Fruit fly (Drosophila melanogaster) whole organism, pupa: ENCODE results near the gene Pep.
A peak's percentile ranks its signal among the peaks of the same experiment; 100 is the strongest.

Source experiments
- CG10348 ChIP-seq: fragments of 200-800 bp; sonication (Bioruptor generic); IDR thresholded peaks from 2 replicates; pipeline ENCODE4 v1.3.6; 2022; ENCODE audit warnings: missing biosample characterization, missing genetic modification characterization
- CG12605 ChIP-seq: fragments of 200-800 bp; sonication (Bioruptor generic); IDR thresholded peaks from 2 replicates; pipeline ENCODE4 v1.3.6; 2022; ENCODE audit warnings: missing biosample characterization, missing genetic modification characterization
- CG13204 ChIP-seq: fragments of 200-800 bp; sonication (Bioruptor generic); optimal IDR thresholded peaks from 2 replicates; lab custom pipeline; 2018; ENCODE audit warnings: missing biosample characterization, mild to moderate bottlenecking, missing genetic modification characterization, moderate library complexity
- CG14655 ChIP-seq: fragments of 200-800 bp; sonication (Bioruptor generic); optimal IDR thresholded peaks from 3 replicates; lab custom pipeline; 2017; ENCODE audit warnings: mild to moderate bottlenecking, missing biosample characterization, missing genetic modification reagents, missing genetic modification characterization
- CG15710 ChIP-seq: fragments of 200-800 bp; sonication (Bioruptor generic); optimal IDR thresholded peaks from 2 replicates; lab custom pipeline; 2018; ENCODE audit warnings: missing biosample characterization, mild to moderate bottlenecking, missing genetic modification characterization, moderate library complexity
- CG17806 ChIP-seq: fragments of 200-800 bp; sonication (Bioruptor generic); optimal IDR thresholded peaks from 2 replicates; lab custom pipeline; 2018; ENCODE audit warnings: missing biosample characterization, mild to moderate bottlenecking, missing genetic modification characterization, moderate library complexity
- CG32121 ChIP-seq: fragments of 200-800 bp; sonication (Bioruptor generic); IDR thresholded peaks from 2 replicates; pipeline ENCODE4 v1.3.6; 2022; ENCODE audit warnings: missing biosample characterization, missing genetic modification characterization
- CG34367 ChIP-seq: fragments of 200-800 bp; sonication (Bioruptor generic); optimal IDR thresholded peaks from 2 replicates; lab custom pipeline; 2018; ENCODE audit warnings: missing biosample characterization, mild to moderate bottlenecking, missing genetic modification characterization
- CG4496 ChIP-seq: fragments of 200-800 bp; sonication (Bioruptor generic); IDR thresholded peaks from 3 replicates; pipeline ENCODE4 v1.3.6; 2022; ENCODE audit warnings: missing biosample characterization, missing genetic modification characterization
- CG8159 ChIP-seq: fragments of 200-800 bp; sonication (Bioruptor generic); optimal IDR thresholded peaks from 3 replicates; lab custom pipeline; 2018; ENCODE audit warnings: missing biosample characterization, mild to moderate bottlenecking, missing genetic modification characterization, moderate library complexity
- CG8301 ChIP-seq: fragments of 200-800 bp; sonication (Bioruptor generic); optimal IDR thresholded peaks from 2 replicates; lab custom pipeline; 2018; ENCODE audit warnings: missing biosample characterization, mild to moderate bottlenecking, missing genetic modification characterization
- CG9948 ChIP-seq: fragments of 200-800 bp; sonication (Bioruptor generic); optimal IDR thresholded peaks from 2 replicates; lab custom pipeline; 2018; ENCODE audit warnings: missing biosample characterization, mild to moderate bottlenecking, missing genetic modification characterization, moderate library complexity
- D1 ChIP-seq: fragments of 200-800 bp; sonication (Bioruptor generic); optimal IDR thresholded peaks from 2 replicates; lab custom pipeline; 2018; ENCODE audit warnings: missing biosample characterization, mild to moderate bottlenecking, missing genetic modification characterization, moderate library complexity
- EcR ChIP-seq: fragments of 200-800 bp; sonication (Bioruptor generic); optimal IDR thresholded peaks from 3 replicates; lab custom pipeline; 2019; ENCODE audit warnings: missing biosample characterization, missing genetic modification characterization, mild to moderate bottlenecking, moderate library complexity, missing genetic modification reagents
- Pif1A ChIP-seq: fragments of 200-800 bp; sonication (Bioruptor generic); optimal IDR thresholded peaks from 3 replicates; lab custom pipeline; 2016; ENCODE audit warnings: missing biosample characterization, missing genetic modification characterization
- Pif1B ChIP-seq: fragments of 200-800 bp; sonication (Bioruptor generic); optimal IDR thresholded peaks from 3 replicates; lab custom pipeline; 2016; ENCODE audit warnings: missing biosample characterization, missing genetic modification characterization
- Snoo ChIP-seq: fragments of 200-800 bp; sonication (Bioruptor generic); optimal IDR thresholded peaks from 3 replicates; lab custom pipeline; 2017; ENCODE audit warnings: missing biosample characterization, mild to moderate bottlenecking, missing genetic modification characterization, inconsistent platforms
- fd96Ca ChIP-seq: fragments of 200-800 bp; sonication (Bioruptor generic); IDR thresholded peaks from 3 replicates; pipeline ENCODE4 v1.3.6; 2022; ENCODE audit warnings: missing biosample characterization, missing genetic modification characterization
- gl ChIP-seq: fragments of 200-800 bp; sonication (Bioruptor generic); optimal IDR thresholded peaks from 2 replicates; lab custom pipeline; 2018; ENCODE audit warnings: missing biosample characterization, mild to moderate bottlenecking, missing genetic modification characterization
- rn ChIP-seq: fragments of 200-800 bp; sonication (Bioruptor generic); IDR thresholded peaks from 2 replicates; pipeline ENCODE4 v1.3.6; 2022; ENCODE audit warnings: missing biosample characterization, missing genetic modification characterization

The Pep gene

DNA sequence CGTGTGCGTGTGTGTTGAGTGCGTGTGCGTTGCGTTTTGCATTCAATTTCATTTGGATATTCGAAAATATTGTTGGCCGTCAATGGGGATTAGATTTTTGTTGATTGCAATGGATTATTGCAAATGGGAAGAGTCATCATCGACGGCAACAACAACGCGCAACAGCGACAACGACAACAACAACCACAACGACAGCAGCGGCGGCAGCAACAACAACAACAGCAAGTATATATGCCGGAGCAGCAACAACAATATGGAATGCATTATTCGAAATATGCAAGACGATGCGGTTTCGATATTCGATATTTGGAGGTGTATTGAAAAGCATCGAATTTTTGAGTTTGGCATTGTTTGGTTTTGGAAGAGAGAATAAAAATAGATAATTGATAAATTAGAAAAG lies 2.8 kb downstream of the Pep start:
- TF ChIP-seq CG17806 (tag; lab: Kevin White, UChicago): no peak
- no peak for TF ChIP-seq fd96Ca (GFP tag; lab: Robert Waterston, UW)
- TF ChIP-seq CG4496: no peak
- no peak for TF ChIP-seq EcR (GFP tag; lab: Kevin White, UChicago)
- TF ChIP-seq CG13204 (GFP tag; lab: Kevin White, UChicago): no peak
- TF ChIP-seq gl (tag; lab: Kevin White, UChicago): no peak
- TF ChIP-seq CG12605 (GFP tag; lab: Robert Waterston, UW): no peak

DNA sequence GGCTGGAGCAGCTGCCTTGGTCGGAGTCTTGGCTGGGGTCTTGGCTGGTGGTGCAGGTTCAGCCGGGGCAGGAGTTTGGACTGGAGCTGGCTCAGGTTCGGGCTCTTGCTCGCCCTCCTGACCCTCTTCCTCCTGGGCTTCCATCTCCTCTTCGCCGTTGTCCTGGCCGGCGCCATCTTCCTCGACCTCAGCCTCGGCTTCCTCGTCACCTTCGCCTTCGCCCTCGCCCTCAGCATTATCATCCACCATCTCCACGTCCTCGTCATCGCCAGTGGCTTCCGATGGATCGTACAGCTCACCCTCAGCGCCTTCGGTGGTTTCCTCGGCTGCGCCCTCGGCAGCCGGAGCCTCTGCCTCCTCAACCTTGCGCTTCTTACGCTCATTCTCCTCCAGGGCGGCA lies 6.2 kb downstream of the Pep start:
- no peak for TF ChIP-seq CG8159 (tag; lab: Kevin White, UChicago)
- TF ChIP-seq CG32121 (GFP tag; lab: Robert Waterston, UW): no peak
- TF ChIP-seq CG12605 (GFP tag; lab: Robert Waterston, UW): no peak
- TF ChIP-seq gl (tag; lab: Kevin White, UChicago): no peak
- TF ChIP-seq CG8301: no peak
- TF ChIP-seq CG13204 (GFP tag; lab: Kevin White, UChicago): no peak

DNA sequence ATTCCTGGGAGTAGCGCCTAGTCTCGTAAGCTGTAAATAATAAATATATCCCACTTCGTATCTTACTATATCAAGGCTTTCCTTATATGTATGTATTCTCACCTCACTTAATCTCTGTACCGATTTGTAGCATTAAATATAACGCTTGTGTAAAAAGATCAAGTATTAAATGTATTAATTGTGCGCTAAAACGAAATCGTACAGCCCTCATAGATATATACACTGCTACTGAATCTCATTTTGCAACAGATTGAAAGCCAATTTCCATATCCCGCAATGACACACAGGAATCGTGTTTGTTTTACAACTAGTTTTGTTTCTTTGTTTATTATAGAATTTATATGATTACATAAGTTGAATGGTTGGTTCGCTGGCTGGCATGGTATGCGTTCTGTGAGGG lies 7.0 kb downstream of the Pep start:
- TF ChIP-seq EcR (GFP tag; lab: Kevin White, UChicago) (peak; percentile 23), CG8159 (tag; lab: Kevin White, UChicago) (no peak)

DNA sequence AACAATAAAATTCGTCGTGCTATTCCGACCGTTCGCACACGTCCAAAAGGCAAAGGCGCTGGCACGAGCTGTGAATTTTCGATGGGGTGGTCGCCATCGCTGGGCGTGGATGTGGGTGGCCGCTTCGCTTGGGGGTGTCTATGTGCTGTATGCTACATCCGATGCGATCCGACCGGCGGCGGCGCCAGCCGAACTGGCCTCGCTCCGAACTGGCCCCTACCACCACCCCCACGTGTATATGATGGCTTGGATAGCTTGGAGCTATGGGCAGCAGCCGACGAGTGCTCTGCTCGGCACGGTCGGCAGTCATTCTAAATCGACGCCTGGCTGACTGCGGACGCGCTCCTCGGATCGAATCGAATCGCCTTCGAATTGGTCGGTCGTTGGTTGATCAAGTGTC lies 11.7 kb downstream of the Pep start, which contains the start of gene CG7497:
TSS of gene CG7497 (plus strand) at position 308 of the 400 bp plus-strand sequence.
- TF ChIP-seq Snoo (tag; lab: Kevin White, UChicago): no peak
- TF ChIP-seq fd96Ca (GFP tag; lab: Robert Waterston, UW): no peak
- peak; percentile 75 for TF ChIP-seq CG32121 (GFP tag; lab: Robert Waterston, UW)
- peak; percentile 52 for TF ChIP-seq CG4496
- peak; percentile 39 for TF ChIP-seq CG13204 (GFP tag; lab: Kevin White, UChicago)
- TF ChIP-seq D1 (tag; lab: Kevin White, UChicago): no peak
- TF ChIP-seq CG17806 (tag; lab: Kevin White, UChicago): no peak
- TF ChIP-seq CG12605 (GFP tag; lab: Robert Waterston, UW): no peak
- no peak for TF ChIP-seq EcR (GFP tag; lab: Kevin White, UChicago)
- TF ChIP-seq, all 21 proteins: peak for 3

- no peak for TF ChIP-seq CG17806 (tag; lab: Kevin White, UChicago)
- TF ChIP-seq fd96Ca (GFP tag; lab: Robert Waterston, UW): no peak
- peak; percentile 9 for TF ChIP-seq CG34367 (tag; lab: Kevin White, UChicago)
- peak; percentile 45 for TF ChIP-seq gl (tag; lab: Kevin White, UChicago)
- TF ChIP-seq CG4496: peak; percentile 48; the same call in 1 of the 3 replicates
- peak; percentile 35 for TF ChIP-seq Pif1A (GFP tag; lab: Kevin White, UChicago)
- peak; percentile 30 for TF ChIP-seq Pif1B (GFP tag; lab: Kevin White, UChicago)
Observed at dm6 chr3L:17631247-17631646, 13.6 kb downstream of the Pep start.

dm6 chr3L:17625574-17626128 lies 19.2 kb downstream of the Pep start:
- TF ChIP-seq D1 (tag; lab: Kevin White, UChicago) (no peak), Snoo (tag; lab: Kevin White, UChicago) (peak; percentile 12), EcR (GFP tag; lab: Kevin White, UChicago) (peak; percentile 84)
- TF ChIP-seq, all 21 proteins: peak for 2

- TF ChIP-seq CG10348 (GFP tag; lab: Robert Waterston, UW) (no peak), CG13204 (GFP tag; lab: Kevin White, UChicago) (no peak), CG15710 (no peak), D1 (tag; lab: Kevin White, UChicago) (no peak), fd96Ca (GFP tag; lab: Robert Waterston, UW) (no peak), gl (tag; lab: Kevin White, UChicago) (no peak), CG9948 (tag; lab: Kevin White, UChicago) (no peak), EcR (GFP tag; lab: Kevin White, UChicago) (no peak), CG4496 (no peak), CG8159 (tag; lab: Kevin White, UChicago) (no peak), CG17806 (tag; lab: Kevin White, UChicago) (no peak), CG14655 (GFP tag; lab: Kevin White, UChicago) (no peak), rn (GFP tag; lab: Robert Waterston, UW) (no peak), Snoo (tag; lab: Kevin White, UChicago) (no peak), CG8301 (no peak), CG34367 (tag; lab: Kevin White, UChicago) (no peak), CG32121 (GFP tag; lab: Robert Waterston, UW) (no peak)
- TF ChIP-seq, all 21 proteins: peak for 0
Observed at dm6 chr3L:17625014-17625413, 19.8 kb downstream of the Pep start.
